Worm (Caenorhabditis elegans): Measurements from ENCODE around the gene fnip-2.
"Not testable (repeated sequence)": the region's sequence is repeated elsewhere in the genome, so short reads cannot be mapped to it uniquely, and the experiment has no call there.

DNA sequence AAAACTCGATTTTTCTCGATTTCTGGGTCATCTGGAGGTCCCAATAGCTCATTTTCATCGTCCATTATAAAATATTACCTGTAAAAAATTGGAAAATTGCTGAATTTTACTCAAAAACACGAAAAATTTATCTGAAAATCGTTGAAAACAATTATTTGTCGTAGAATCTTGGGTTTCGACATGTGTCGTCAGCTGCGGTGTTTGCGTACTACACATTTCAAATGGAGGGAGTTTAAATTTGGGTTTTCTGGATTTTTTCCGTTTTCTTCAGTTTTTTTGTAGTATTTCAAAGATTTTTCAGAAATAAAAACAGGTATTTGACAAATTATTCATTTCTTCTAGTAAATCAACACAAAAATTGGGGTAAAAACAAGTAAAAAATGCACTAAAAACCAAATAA lies 52.9 kb downstream of the fnip-2 start, which contains the start of gene M70.5:
- TF ChIP-seq pqm-1 (tag; optimal IDR thresholded peaks at IDR 0.05); nhr-11 (tag; optimal IDR thresholded peaks at IDR 0.05); unc-42 (tag; optimal IDR thresholded peaks at IDR 0.05); ama-1 (optimal IDR thresholded peaks at IDR 0.05); ceh-19 (GFP tag; optimal IDR thresholded peaks at IDR 0.05): not testable (repeated sequence)

Measured in whole organism, late embryonic.